Worm (Caenorhabditis elegans): Measurements from ENCODE around the gene nmt-1.

The nmt-1 gene

ce11 chrIII:6105897-6106296, 10.2 kb downstream of the nmt-1 start:
- TF ChIP-seq tra-4 (tag; optimal IDR thresholded peaks at IDR 0.05), result no peak

- TF ChIP-seq B0310.2 (tag; optimal IDR thresholded peaks at IDR 0.05), result no peak
- no peak for TF ChIP-seq hmg-4 (GFP tag; optimal IDR thresholded peaks at IDR 0.05)
- no peak for TF ChIP-seq hnd-1 (tag; optimal IDR thresholded peaks at IDR 0.05)
- no peak for TF ChIP-seq tbx-37 (GFP tag; conservative IDR thresholded peaks at IDR 0.05)
- TF ChIP-seq ceh-36 (tag; optimal IDR thresholded peaks at IDR 0.05), result no peak
- no peak for TF ChIP-seq tra-4 (tag; optimal IDR thresholded peaks at IDR 0.05)
- TF ChIP-seq pes-1 (GFP tag; IDR thresholded peaks at IDR 0.05), result no peak
- TF ChIP-seq tbx-11 (GFP tag; IDR thresholded peaks at IDR 0.05), result no peak
- no peak for TF ChIP-seq flt-1 (GFP tag; IDR thresholded peaks at IDR 0.05)
- no peak for TF ChIP-seq sea-1 (GFP tag; conservative IDR thresholded peaks at IDR 0.05)
- TF ChIP-seq ceh-13 (GFP tag; optimal IDR thresholded peaks at IDR 0.05), result no peak
- TF ChIP-seq hmbx-1 (tag; optimal IDR thresholded peaks at IDR 0.05), result no peak
- no peak for TF ChIP-seq F13C5.2 (tag; optimal IDR thresholded peaks at IDR 0.05)
Observed at ce11 chrIII:6102762-6103161, 13.4 kb downstream of the nmt-1 start, which contains the start of gene C05D10.4. C05D10.4 (minus strand) TSS chrIII:6102862.

ce11 chrIII:6095654-6096053, 20.5 kb downstream of the nmt-1 start:
- TF ChIP-seq B0310.2 (tag; optimal IDR thresholded peaks at IDR 0.05), result no peak
- no peak for TF ChIP-seq tra-4 (tag; optimal IDR thresholded peaks at IDR 0.05)

ce11 chrIII:6087705-6088359, 28.3 kb downstream of the nmt-1 start, which contains the start of gene wht-1:
wht-1 (minus strand) TSS chrIII:6087755.
- no peak for TF ChIP-seq aly-1 (tag; optimal IDR thresholded peaks at IDR 0.05)
- TF ChIP-seq sea-1 (GFP tag; conservative IDR thresholded peaks at IDR 0.05), result no peak
- no peak for TF ChIP-seq flt-1 (GFP tag; IDR thresholded peaks at IDR 0.05)
- TF ChIP-seq hmbx-1 (tag; optimal IDR thresholded peaks at IDR 0.05), result no peak
- no peak for TF ChIP-seq tbx-37 (GFP tag; conservative IDR thresholded peaks at IDR 0.05)

- TF ChIP-seq F13C5.2 (tag; optimal IDR thresholded peaks at IDR 0.05) (no peak), B0310.2 (tag; optimal IDR thresholded peaks at IDR 0.05) (no peak)
Observed at ce11 chrIII:6085311-6085710, 30.8 kb downstream of the nmt-1 start.

ce11 chrIII:6080263-6080662, 35.9 kb downstream of the nmt-1 start, which contains the start of gene attf-4:
attf-4 (plus strand) TSS chrIII:6080563.
- TF ChIP-seq tbx-37 (GFP tag; conservative IDR thresholded peaks at IDR 0.05), result no peak
- TF ChIP-seq hmg-4 (GFP tag; optimal IDR thresholded peaks at IDR 0.05), result no peak
- no peak for TF ChIP-seq F13C5.2 (tag; optimal IDR thresholded peaks at IDR 0.05)
- TF ChIP-seq hmbx-1 (tag; optimal IDR thresholded peaks at IDR 0.05), result no peak
- no peak for TF ChIP-seq ets-7 (tag; optimal IDR thresholded peaks at IDR 0.05)
- TF ChIP-seq pes-1 (GFP tag; IDR thresholded peaks at IDR 0.05), result no peak
- no peak for TF ChIP-seq tra-4 (tag; optimal IDR thresholded peaks at IDR 0.05)
- TF ChIP-seq hnd-1 (tag; optimal IDR thresholded peaks at IDR 0.05), result no peak
- TF ChIP-seq B0310.2 (tag; optimal IDR thresholded peaks at IDR 0.05), result no peak
- TF ChIP-seq ceh-36 (tag; optimal IDR thresholded peaks at IDR 0.05), result no peak

- no peak for TF ChIP-seq flt-1 (GFP tag; IDR thresholded peaks at IDR 0.05)
- TF ChIP-seq ceh-13 (GFP tag; optimal IDR thresholded peaks at IDR 0.05), result no peak
- TF ChIP-seq ama-1 (optimal IDR thresholded peaks at IDR 0.05), result no peak
- no peak for TF ChIP-seq B0310.2 (tag; optimal IDR thresholded peaks at IDR 0.05)
- TF ChIP-seq ets-7 (tag; optimal IDR thresholded peaks at IDR 0.05), result no peak
- TF ChIP-seq tbx-11 (GFP tag; IDR thresholded peaks at IDR 0.05), result no peak
- TF ChIP-seq scrt-1 (GFP tag; IDR thresholded peaks at IDR 0.05), result no peak
- TF ChIP-seq ceh-36 (tag; optimal IDR thresholded peaks at IDR 0.05), result no peak
- no peak for TF ChIP-seq hmg-4 (GFP tag; optimal IDR thresholded peaks at IDR 0.05)
- no peak for TF ChIP-seq tbx-37 (GFP tag; conservative IDR thresholded peaks at IDR 0.05)
- no peak for TF ChIP-seq sea-1 (GFP tag; conservative IDR thresholded peaks at IDR 0.05)
- TF ChIP-seq F13C5.2 (tag; optimal IDR thresholded peaks at IDR 0.05), result no peak
- no peak for TF ChIP-seq hmbx-1 (tag; optimal IDR thresholded peaks at IDR 0.05)
- no peak for TF ChIP-seq pes-1 (GFP tag; IDR thresholded peaks at IDR 0.05)
- TF ChIP-seq tra-4 (tag; optimal IDR thresholded peaks at IDR 0.05), result no peak
- no peak for TF ChIP-seq hnd-1 (tag; optimal IDR thresholded peaks at IDR 0.05)
- TF ChIP-seq aly-1 (tag; optimal IDR thresholded peaks at IDR 0.05), result no peak
Observed at ce11 chrIII:6078917-6079316, 37.2 kb downstream of the nmt-1 start.

ce11 chrIII:6077973-6078372, 38.2 kb downstream of the nmt-1 start:
- no peak for TF ChIP-seq tbx-11 (GFP tag; IDR thresholded peaks at IDR 0.05)
- TF ChIP-seq pes-1 (GFP tag; IDR thresholded peaks at IDR 0.05), result no peak

ce11 chrIII:6073673-6074331, 42.3 kb downstream of the nmt-1 start:
- peak; percentile 4 for TF ChIP-seq F13C5.2 (tag; optimal IDR thresholded peaks at IDR 0.05)
- TF ChIP-seq sea-1 (GFP tag; conservative IDR thresholded peaks at IDR 0.05), result no peak
